Worm (Caenorhabditis elegans) whole organism, L1 larva: ENCODE results near the gene irld-6.

Source experiments
- C04F5.9 ChIP-seq: sonication (generic microtip); optimal IDR thresholded peaks from 2 replicates; lab custom pipeline; 2016; ENCODE audit warnings: missing genetic modification characterization, missing compliant biosample characterization
- Y116A8C.19 ChIP-seq: sonication (generic microtip); optimal IDR thresholded peaks from 2 replicates; lab custom pipeline; 2016; ENCODE audit warnings: missing compliant biosample characterization, missing genetic modification characterization, borderline replicate concordance
- ama-1 ChIP-seq: fragments of 150-350 bp; optimal IDR thresholded peaks from 2 replicates; lab custom pipeline; 2014
- blmp-1 ChIP-seq: fragments of 150-350 bp; optimal IDR thresholded peaks from 2 replicates; lab custom pipeline; 2014; ENCODE audit warnings: missing biosample characterization, missing genetic modification characterization
- ceh-63 ChIP-seq: fragments of 200-800 bp; sonication (Bioruptor generic); optimal IDR thresholded peaks from 2 replicates; lab custom pipeline; 2018; ENCODE audit warnings: mild to moderate bottlenecking, missing genetic modification characterization, missing compliant biosample characterization
- ceh-8 ChIP-seq: fragments of 200-800 bp; sonication (Bioruptor generic); optimal IDR thresholded peaks from 2 replicates; lab custom pipeline; 2018; ENCODE audit warnings: mild to moderate bottlenecking, missing genetic modification characterization, moderate library complexity, missing compliant biosample characterization
- ceh-82 ChIP-seq, 3 experiments: fragments of 150-350 bp in 1 of 3; sonication (generic microtip) in 2 of 3; optimal IDR thresholded peaks; 2 replicates each; lab custom pipeline; 2014 to 2017; ENCODE audit warnings: missing biosample characterization in 3 of 3, missing genetic modification characterization in 3 of 3
- ceh-90 ChIP-seq: sonication (generic microtip); optimal IDR thresholded peaks from 2 replicates; lab custom pipeline; 2016; ENCODE audit warnings: missing genetic modification characterization, missing compliant biosample characterization
- dpl-1 ChIP-seq, 3 experiments: fragments of 150-350 bp in 2 of 3; sonication (generic microtip) in 1 of 3; optimal IDR thresholded peaks; 2 replicates each; lab custom pipeline; 2014 to 2017; ENCODE audit warnings: missing biosample characterization in 3 of 3, missing genetic modification characterization in 3 of 3, missing genetic modification reagents in 3 of 3
- efl-1 ChIP-seq, 4 experiments: fragments of 150-350 bp; optimal IDR thresholded peaks in 3 of 4; peaks in 1 of 4; 1 replicate in 1 of 4; 2 replicates in 3 of 4; lab custom pipeline; 2014; ENCODE audit warnings: missing biosample characterization in 2 of 4, missing genetic modification characterization in 2 of 4, missing genetic modification reagents in 2 of 4
- egl-27 ChIP-seq, 2 experiments: fragments of 150-350 bp in 1 of 2; sonication (generic microtip); optimal IDR thresholded peaks; 3 replicates each; lab custom pipeline; 2017 to 2018; ENCODE audit warnings: missing biosample characterization in 2 of 2, missing genetic modification characterization in 2 of 2, missing genetic modification reagents in 2 of 2
- elt-2 ChIP-seq: sonication (generic microtip); optimal IDR thresholded peaks from 2 replicates; lab custom pipeline; 2016; ENCODE audit warnings: missing genetic modification characterization, mild to moderate bottlenecking, inconsistent platforms, missing compliant biosample characterization, missing genetic modification reagents
- elt-3 ChIP-seq, 6 experiments: fragments of 150-350 bp in 1 of 6; sonication (generic microtip); optimal IDR thresholded peaks; 2 replicates each; lab custom pipeline; 2017 to 2018; ENCODE audit warnings: missing biosample characterization in 6 of 6, missing genetic modification characterization in 6 of 6, inconsistent platforms in 1 of 6
- ets-5 ChIP-seq: fragments of 200-800 bp; sonication (Bioruptor generic); IDR thresholded peaks from 2 replicates; pipeline ENCODE4 v1.3.6; 2022; ENCODE audit warnings: missing genetic modification characterization, missing compliant biosample characterization
- fkh-10 ChIP-seq: sonication (generic microtip); optimal IDR thresholded peaks from 2 replicates; lab custom pipeline; 2017; ENCODE audit warnings: missing biosample characterization, missing genetic modification reagents, missing genetic modification characterization
- fkh-8 ChIP-seq: sonication (generic microtip); optimal IDR thresholded peaks from 2 replicates; lab custom pipeline; 2016; ENCODE audit warnings: mild to moderate bottlenecking, missing genetic modification characterization, missing compliant biosample characterization
- hlh-17 ChIP-seq: fragments of 200-800 bp; sonication (Bioruptor generic); optimal IDR thresholded peaks from 2 replicates; lab custom pipeline; 2018; ENCODE audit warnings: missing genetic modification characterization, mild to moderate bottlenecking, missing compliant biosample characterization, moderate library complexity, borderline replicate concordance
- hlh-4 ChIP-seq: sonication (generic microtip); optimal IDR thresholded peaks from 2 replicates; lab custom pipeline; 2016; ENCODE audit warnings: mild to moderate bottlenecking, missing genetic modification characterization, missing compliant biosample characterization
- irx-1 ChIP-seq: sonication (generic microtip); optimal IDR thresholded peaks from 2 replicates; lab custom pipeline; 2016; ENCODE audit warnings: missing genetic modification characterization, missing compliant biosample characterization
- jun-1 ChIP-seq: fragments of 150-350 bp; optimal IDR thresholded peaks from 2 replicates; lab custom pipeline; 2014; ENCODE audit warnings: missing biosample characterization, missing genetic modification reagents, missing genetic modification characterization
- lin-14 ChIP-seq: fragments of 200-800 bp; sonication (Bioruptor generic); optimal IDR thresholded peaks from 2 replicates; lab custom pipeline; 2018; ENCODE audit warnings: mild to moderate bottlenecking, missing genetic modification characterization, moderate library complexity, missing compliant biosample characterization
- lin-15B ChIP-seq: fragments of 150-350 bp; sonication (generic microtip); optimal IDR thresholded peaks from 3 replicates; lab custom pipeline; 2014; ENCODE audit warnings: missing biosample characterization, missing genetic modification characterization
- lin-35 ChIP-seq, 2 experiments: fragments of 150-350 bp; optimal IDR thresholded peaks; 2 replicates each; lab custom pipeline; 2014; ENCODE audit warnings: missing biosample characterization in 2 of 2, missing genetic modification characterization in 2 of 2, missing genetic modification reagents in 2 of 2
- lin-39 ChIP-seq: fragments of 150-350 bp; optimal IDR thresholded peaks from 2 replicates; lab custom pipeline; 2014; ENCODE audit warnings: missing biosample characterization, missing genetic modification reagents, missing genetic modification characterization
- lir-3 ChIP-seq: sonication (generic microtip); optimal IDR thresholded peaks from 2 replicates; lab custom pipeline; 2016; ENCODE audit warnings: mild to moderate bottlenecking, missing genetic modification characterization, moderate library complexity, missing compliant biosample characterization; ENCODE audit not compliant: poor library complexity
- mab-9 ChIP-seq: fragments of 200-800 bp; sonication (Bioruptor generic); IDR thresholded peaks from 2 replicates; pipeline ENCODE4 v1.3.6; 2022; ENCODE audit warnings: missing genetic modification reagents, missing genetic modification characterization, missing compliant biosample characterization
- mdl-1 ChIP-seq, 2 experiments: fragments of 150-350 bp; optimal IDR thresholded peaks; 2 replicates each; lab custom pipeline; 2014 to 2017; ENCODE audit warnings: missing biosample characterization in 2 of 2, missing genetic modification characterization in 2 of 2, inconsistent platforms in 1 of 2
- mef-2 ChIP-seq: fragments of 150-350 bp; optimal IDR thresholded peaks from 2 replicates; lab custom pipeline; 2014; ENCODE audit warnings: missing biosample characterization, missing genetic modification characterization
- mep-1 ChIP-seq: fragments of 150-350 bp; optimal IDR thresholded peaks from 2 replicates; lab custom pipeline; 2014; ENCODE audit warnings: missing biosample characterization, missing genetic modification characterization
- nhr-11 ChIP-seq: fragments of 150-350 bp; optimal IDR thresholded peaks from 2 replicates; lab custom pipeline; 2014; ENCODE audit warnings: missing biosample characterization, missing genetic modification characterization
- nhr-47 ChIP-seq: sonication (generic microtip); optimal IDR thresholded peaks from 2 replicates; lab custom pipeline; 2016; ENCODE audit warnings: mild to moderate bottlenecking, missing genetic modification characterization, moderate library complexity, missing compliant biosample characterization
- nhr-76 ChIP-seq: sonication (generic microtip); optimal IDR thresholded peaks from 2 replicates; lab custom pipeline; 2017; ENCODE audit warnings: missing biosample characterization, missing genetic modification characterization
- nhr-85 ChIP-seq: sonication (generic microtip); peaks from one replicate; lab custom pipeline; 2016; ENCODE audit warnings: missing genetic modification characterization, inconsistent platforms, missing compliant biosample characterization
- nhr-90 ChIP-seq: sonication (generic microtip); optimal IDR thresholded peaks from 2 replicates; lab custom pipeline; 2016; ENCODE audit warnings: mild to moderate bottlenecking, missing genetic modification characterization, missing compliant biosample characterization; ENCODE audit not compliant: poor library complexity
- pax-3 ChIP-seq: fragments of 200-800 bp; sonication (Bioruptor generic); optimal IDR thresholded peaks from 2 replicates; lab custom pipeline; 2018; ENCODE audit warnings: mild to moderate bottlenecking, missing genetic modification characterization, moderate library complexity, missing compliant biosample characterization
- pqm-1 ChIP-seq: sonication (generic microtip); optimal IDR thresholded peaks from 3 replicates; lab custom pipeline; 2017; ENCODE audit warnings: missing biosample characterization, missing genetic modification characterization
- snu-23 ChIP-seq: sonication (generic microtip); optimal IDR thresholded peaks from 2 replicates; lab custom pipeline; 2016; ENCODE audit warnings: missing genetic modification characterization, missing compliant biosample characterization
- sptf-1 ChIP-seq: fragments of 150-350 bp; optimal IDR thresholded peaks from 2 replicates; lab custom pipeline; 2014; ENCODE audit warnings: missing biosample characterization, missing genetic modification characterization
- sup-37 ChIP-seq: fragments of 200-800 bp; sonication (Bioruptor generic); optimal IDR thresholded peaks from 2 replicates; lab custom pipeline; 2018; ENCODE audit warnings: mild to moderate bottlenecking, missing genetic modification characterization, missing compliant biosample characterization
- tbx-2 ChIP-seq: sonication (generic microtip); optimal IDR thresholded peaks from 2 replicates; lab custom pipeline; 2016; ENCODE audit warnings: missing genetic modification characterization, missing compliant biosample characterization
- unc-30 ChIP-seq: sonication (generic microtip); optimal IDR thresholded peaks from 2 replicates; lab custom pipeline; 2017; ENCODE audit warnings: missing biosample characterization, missing genetic modification characterization
- unc-98 ChIP-seq: fragments of 200-800 bp; sonication (Bioruptor generic); IDR thresholded peaks from 2 replicates; pipeline ENCODE4 v1.3.6; 2022; ENCODE audit warnings: missing genetic modification characterization, missing compliant biosample characterization
- xbp-1 ChIP-seq: sonication (generic microtip); optimal IDR thresholded peaks from 2 replicates; lab custom pipeline; 2016; ENCODE audit warnings: missing genetic modification characterization, missing compliant biosample characterization
- zag-1 ChIP-seq: fragments of 150-350 bp; optimal IDR thresholded peaks from 2 replicates; lab custom pipeline; 2014; ENCODE audit warnings: missing biosample characterization, missing genetic modification characterization
- ztf-4 ChIP-seq: fragments of 150-350 bp; optimal IDR thresholded peaks from 2 replicates; lab custom pipeline; 2014; ENCODE audit warnings: missing biosample characterization, missing genetic modification characterization

The irld-6 gene

DNA sequence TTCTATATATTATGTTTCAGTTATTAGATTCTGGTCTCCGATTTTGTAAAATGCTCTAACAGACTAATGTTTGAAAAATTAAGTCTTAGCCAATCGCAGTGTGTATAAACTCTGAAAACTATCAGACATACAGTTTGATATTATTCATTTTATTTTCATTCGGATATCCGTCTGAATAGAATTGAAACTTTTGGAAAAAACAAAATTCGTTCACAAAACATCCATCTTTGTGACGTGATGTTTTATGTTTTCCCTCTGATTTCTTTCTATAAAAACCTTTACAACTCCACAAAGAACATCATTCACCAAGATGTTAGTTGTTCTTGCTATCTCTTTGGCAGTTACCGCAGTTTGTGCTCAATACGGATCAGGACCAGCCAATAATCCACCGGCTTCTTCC, 36.9 kb upstream of the irld-6 start, which contains the start of gene ule-3:
TSS of gene ule-3 (plus strand) at position 301 of the 400 bp plus-strand sequence.
- TF ChIP-seq snu-23 (no peak), fkh-10 (GFP tag; lab: Kevin White, UChicago) (no peak), xbp-1 (tag; lab: Kevin White, UChicago) (no peak), sptf-1 (tag; lab: Kevin White, UChicago) (no peak), ets-5 (GFP tag; lab: Robert Waterston, UW) (no peak), unc-30 (tag; lab: Kevin White, UChicago) (no peak), lin-15B (no peak), ztf-4 (tag; lab: Kevin White, UChicago) (no peak), nhr-11 (no peak), ceh-82 (tag; optimal IDR thresholded peaks at IDR 0.05; lab: Kevin White, UChicago) (no peak), lin-35 (GFP tag; optimal IDR thresholded peaks at IDR 0.05; lab: Kevin White, UChicago) (no peak)

DNA sequence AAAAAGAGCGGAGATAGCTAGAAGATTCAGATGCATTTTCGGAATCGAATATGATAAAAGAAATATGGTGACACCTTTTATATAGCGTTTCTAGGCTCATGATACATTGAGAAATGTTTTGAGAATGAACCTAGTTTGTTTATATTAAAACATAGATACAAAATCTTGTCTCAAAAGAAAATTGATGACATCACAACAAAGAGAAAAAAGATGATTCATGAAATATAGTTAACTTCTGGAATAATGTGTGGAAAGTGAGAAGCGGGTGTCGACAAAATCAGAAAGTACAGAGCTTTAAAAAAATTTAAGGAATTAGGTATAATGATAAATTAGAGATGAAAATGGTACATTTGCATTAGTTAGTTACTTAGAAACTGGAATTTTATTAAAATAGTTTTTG, 36.2 kb upstream of the irld-6 start, which contains the start of gene D1054.10:
TSS of gene D1054.10 (minus strand) at position 101 of the 400 bp plus-strand sequence.
- TF ChIP-seq irx-1: no peak
- no peak for TF ChIP-seq blmp-1
- no peak for TF ChIP-seq ceh-90
- TF ChIP-seq fkh-8 (tag; lab: Kevin White, UChicago): no peak
- TF ChIP-seq hlh-4 (tag; lab: Kevin White, UChicago): no peak
- no peak for TF ChIP-seq nhr-47 (tag; lab: Kevin White, UChicago)
- TF ChIP-seq sup-37 (GFP tag; lab: Kevin White, UChicago): no peak
- no peak for TF ChIP-seq zag-1 (tag; lab: Kevin White, UChicago)
- TF ChIP-seq lin-14 (GFP tag; lab: Kevin White, UChicago): no peak
- TF ChIP-seq unc-98 (GFP tag; lab: Robert Waterston, UW): no peak
- TF ChIP-seq xbp-1 (tag; lab: Kevin White, UChicago): no peak
- TF ChIP-seq sptf-1 (tag; lab: Kevin White, UChicago): no peak
- TF ChIP-seq egl-27 (tag; optimal IDR thresholded peaks at IDR 0.05; lab: Kevin White, UChicago): no peak

DNA sequence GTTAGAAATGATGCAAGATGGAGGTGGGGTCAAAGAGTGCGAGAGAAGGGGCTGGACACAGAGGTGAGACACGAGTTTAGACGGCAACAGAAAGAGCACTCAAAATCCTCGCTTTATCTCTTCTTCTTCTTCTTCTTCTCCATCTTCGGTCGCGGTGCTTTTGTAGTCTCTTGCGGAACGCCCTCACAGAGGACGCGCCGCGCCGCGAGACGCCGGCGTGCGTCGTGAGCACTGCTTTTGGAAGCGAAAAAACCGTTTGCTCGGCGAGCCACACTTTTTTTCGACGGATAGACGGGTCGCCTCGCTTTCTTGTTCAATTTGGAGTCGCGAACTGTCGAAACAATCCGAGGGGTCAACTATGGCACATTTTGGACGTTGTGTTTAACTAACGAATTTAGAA, 34.3 kb upstream of the irld-6 start, which contains the start of gene D1054.9:
TSS of gene D1054.9 (minus strand) at position 137 of the 400 bp plus-strand sequence.
- TF ChIP-seq lin-14 (GFP tag; lab: Kevin White, UChicago) (no peak), nhr-90 (tag; lab: Kevin White, UChicago) (no peak), pqm-1 (tag; lab: Kevin White, UChicago) (no peak), hlh-17 (no peak), nhr-85 (tag; lab: Kevin White, UChicago) (no peak), mep-1 (no peak), mef-2 (tag; lab: Kevin White, UChicago) (no peak), nhr-11 (no peak), nhr-76 (tag; lab: Kevin White, UChicago) (no peak), C04F5.9 (tag; lab: Kevin White, UChicago) (no peak), ama-1 (lab: Kevin White, UChicago) (no peak)

ce11 chrV:10784011-10784410, 27.4 kb upstream of the irld-6 start, which contains the start of gene D1054.8:
TSS of gene D1054.8 (plus strand) at chrV:10784311.
- no peak for TF ChIP-seq unc-30 (tag; lab: Kevin White, UChicago)
- TF ChIP-seq lir-3 (tag; lab: Kevin White, UChicago): no peak
- no peak for TF ChIP-seq elt-3 (tag; optimal IDR thresholded peaks at IDR 0.05; lab: Kevin White, UChicago)

ce11 chrV:10776528-10777055, 20.0 kb upstream of the irld-6 start, which contains the start of gene D1054.5:
TSS of gene D1054.5 (minus strand) at chrV:10776578.
- no peak for TF ChIP-seq egl-27 (tag; optimal IDR thresholded peaks at IDR 0.05; lab: Kevin White, UChicago)
- TF ChIP-seq ceh-63 (GFP tag; lab: Kevin White, UChicago): no peak
- TF ChIP-seq efl-1 (optimal IDR thresholded peaks at IDR 0.05; lab: Kevin White, UChicago): no peak
- no peak for TF ChIP-seq efl-1 (GFP tag; optimal IDR thresholded peaks at IDR 0.05 in 1 of 2; lab: Kevin White, UChicago)
- TF ChIP-seq elt-2 (tag; lab: Kevin White, UChicago): peak; percentile 94
- peak; percentile 30 for TF ChIP-seq jun-1
- no peak for TF ChIP-seq Y116A8C.19 (tag; lab: Kevin White, UChicago)
- no peak for TF ChIP-seq dpl-1 (GFP tag; optimal IDR thresholded peaks at IDR 0.05; lab: Kevin White, UChicago)
- TF ChIP-seq tbx-2 (tag; lab: Kevin White, UChicago): no peak
- TF ChIP-seq mdl-1 (tag; optimal IDR thresholded peaks at IDR 0.05; lab: Kevin White, UChicago): no peak
- TF ChIP-seq mab-9: no peak
- no peak for TF ChIP-seq nhr-47 (tag; lab: Kevin White, UChicago)
- no peak for TF ChIP-seq pax-3
- TF ChIP-seq lin-39: no peak
- TF ChIP-seq ceh-8 (GFP tag; lab: Kevin White, UChicago): no peak
